Worm (Caenorhabditis elegans): ENCODE data around the gene C47A4.1.

- TF ChIP-seq him-1 (tag; optimal IDR thresholded peaks at IDR 0.05) = no peak
- no peak for TF ChIP-seq dao-5 (tag; optimal IDR thresholded peaks at IDR 0.05)
Observed at ce11 chrIV:13710367-13710766, 5.8 kb downstream of the C47A4.1 start.
